Worm (Caenorhabditis elegans) whole organism, L1 larva: ENCODE results near the gene dvc-1.

Experiments
- F16B12.6 ChIP-seq: fragments of 150-350 bp; optimal IDR thresholded peaks from 2 replicates; lab custom pipeline; 2014; ENCODE audit warnings: missing biosample characterization, missing genetic modification characterization
- aha-1 ChIP-seq: fragments of 150-350 bp; optimal IDR thresholded peaks from 2 replicates; lab custom pipeline; 2014; ENCODE audit warnings: missing biosample characterization, missing genetic modification characterization
- blmp-1 ChIP-seq: fragments of 150-350 bp; optimal IDR thresholded peaks from 2 replicates; lab custom pipeline; 2014; ENCODE audit warnings: missing biosample characterization, missing genetic modification characterization
- ceh-8 ChIP-seq: fragments of 200-800 bp; sonication (Bioruptor generic); optimal IDR thresholded peaks from 2 replicates; lab custom pipeline; 2018; ENCODE audit warnings: mild to moderate bottlenecking, missing genetic modification characterization, moderate library complexity, missing compliant biosample characterization
- ceh-82 ChIP-seq, 3 experiments: fragments of 150-350 bp in 1 of 3; sonication (generic microtip) in 2 of 3; optimal IDR thresholded peaks; 2 replicates each; lab custom pipeline; 2014 to 2017; ENCODE audit warnings: missing biosample characterization in 3 of 3, missing genetic modification characterization in 3 of 3
- ceh-90 ChIP-seq: sonication (generic microtip); optimal IDR thresholded peaks from 2 replicates; lab custom pipeline; 2016; ENCODE audit warnings: missing genetic modification characterization, missing compliant biosample characterization
- efl-1 ChIP-seq, 4 experiments: fragments of 150-350 bp; optimal IDR thresholded peaks in 3 of 4; peaks in 1 of 4; 1 replicate in 1 of 4; 2 replicates in 3 of 4; lab custom pipeline; 2014; ENCODE audit warnings: missing biosample characterization in 2 of 4, missing genetic modification characterization in 2 of 4, missing genetic modification reagents in 2 of 4
- egl-13 ChIP-seq: sonication (generic microtip); optimal IDR thresholded peaks from 2 replicates; lab custom pipeline; 2016; ENCODE audit warnings: missing genotype, missing genetic modification reagents, missing genetic modification characterization, missing compliant biosample characterization
- elt-2 ChIP-seq: sonication (generic microtip); optimal IDR thresholded peaks from 2 replicates; lab custom pipeline; 2016; ENCODE audit warnings: missing genetic modification characterization, mild to moderate bottlenecking, inconsistent platforms, missing compliant biosample characterization, missing genetic modification reagents
- elt-3 ChIP-seq, 6 experiments: fragments of 150-350 bp in 1 of 6; sonication (generic microtip); optimal IDR thresholded peaks; 2 replicates each; lab custom pipeline; 2017 to 2018; ENCODE audit warnings: missing biosample characterization in 6 of 6, missing genetic modification characterization in 6 of 6, inconsistent platforms in 1 of 6
- ets-5 ChIP-seq: fragments of 200-800 bp; sonication (Bioruptor generic); IDR thresholded peaks from 2 replicates; pipeline ENCODE4 v1.3.6; 2022; ENCODE audit warnings: missing genetic modification characterization, missing compliant biosample characterization
- fkh-8 ChIP-seq: sonication (generic microtip); optimal IDR thresholded peaks from 2 replicates; lab custom pipeline; 2016; ENCODE audit warnings: mild to moderate bottlenecking, missing genetic modification characterization, missing compliant biosample characterization
- fos-1 ChIP-seq: fragments of 150-350 bp; optimal IDR thresholded peaks from 2 replicates; lab custom pipeline; 2014; ENCODE audit warnings: missing biosample characterization, missing genetic modification characterization
- hpl-2 ChIP-seq: fragments of 150-350 bp; optimal IDR thresholded peaks from 2 replicates; lab custom pipeline; 2014; ENCODE audit warnings: missing biosample characterization, missing genetic modification reagents, missing genetic modification characterization
- isw-1 ChIP-seq: fragments of 200-800 bp; sonication (Bioruptor generic); IDR thresholded peaks from 2 replicates; pipeline ENCODE4 v1.3.6; 2022; ENCODE audit warnings: missing genetic modification characterization, missing compliant biosample characterization
- lin-13 ChIP-seq: fragments of 150-350 bp; optimal IDR thresholded peaks from 2 replicates; lab custom pipeline; 2014; ENCODE audit warnings: missing biosample characterization, missing genetic modification reagents, missing genetic modification characterization
- mep-1 ChIP-seq: fragments of 150-350 bp; optimal IDR thresholded peaks from 2 replicates; lab custom pipeline; 2014; ENCODE audit warnings: missing biosample characterization, missing genetic modification characterization
- nhr-71 ChIP-seq: sonication (generic microtip); optimal IDR thresholded peaks from 2 replicates; lab custom pipeline; 2016; ENCODE audit warnings: mild to moderate bottlenecking, missing genetic modification characterization, moderate library complexity, missing compliant biosample characterization
- nhr-77 ChIP-seq: fragments of 150-350 bp; optimal IDR thresholded peaks from 2 replicates; lab custom pipeline; 2014; ENCODE audit warnings: missing biosample characterization, missing genetic modification characterization
- nhr-90 ChIP-seq: sonication (generic microtip); optimal IDR thresholded peaks from 2 replicates; lab custom pipeline; 2016; ENCODE audit warnings: mild to moderate bottlenecking, missing genetic modification characterization, missing compliant biosample characterization; ENCODE audit not compliant: poor library complexity
- sox-4 ChIP-seq: sonication (generic microtip); optimal IDR thresholded peaks from 2 replicates; lab custom pipeline; 2016; ENCODE audit warnings: missing genetic modification characterization, missing compliant biosample characterization
- vab-15 ChIP-seq: sonication (generic microtip); optimal IDR thresholded peaks from 2 replicates; lab custom pipeline; 2017; ENCODE audit warnings: missing genotype, mild to moderate bottlenecking, missing genetic modification characterization, missing compliant biosample characterization
- zag-1 ChIP-seq: fragments of 150-350 bp; optimal IDR thresholded peaks from 2 replicates; lab custom pipeline; 2014; ENCODE audit warnings: missing biosample characterization, missing genetic modification characterization
- zip-4 ChIP-seq: fragments of 200-800 bp; sonication (Bioruptor generic); optimal IDR thresholded peaks from 2 replicates; lab custom pipeline; 2018; ENCODE audit warnings: mild to moderate bottlenecking, missing genetic modification characterization, moderate library complexity, missing compliant biosample characterization
- ztf-11 ChIP-seq, 2 experiments: sonication (generic microtip); optimal IDR thresholded peaks; 2 replicates each; lab custom pipeline; 2016 to 2017; ENCODE audit warnings: missing genetic modification characterization in 2 of 2, missing biosample characterization in 1 of 2, missing compliant biosample characterization in 1 of 2

The dvc-1 gene

ce11 chrV:11250735-11251134 lies 11.6 kb upstream of the dvc-1 start, which contains the start of gene T19B10.12:
T19B10.12 (plus strand) TSS chrV:11251035.
- no peak for TF ChIP-seq blmp-1 (tag; lab: Kevin White, UChicago)
- no peak for TF ChIP-seq elt-3 (tag; optimal IDR thresholded peaks at IDR 0.05; lab: Kevin White, UChicago)

ce11 chrV:11247846-11248245 lies 8.7 kb upstream of the dvc-1 start, which contains the start of gene mam-4:
mam-4 (plus strand) TSS chrV:11248146.
- no peak for TF ChIP-seq nhr-71 (tag; lab: Kevin White, UChicago)

- TF ChIP-seq zip-4 (no peak), efl-1 (optimal IDR thresholded peaks at IDR 0.05; lab: Kevin White, UChicago) (no peak), efl-1 (GFP tag; optimal IDR thresholded peaks at IDR 0.05 in 1 of 2; lab: Kevin White, UChicago) (peak in 1 of 2 experiments; percentile 57)
Measured at ce11 chrV:11245029-11245428, 5.9 kb upstream of the dvc-1 start.

- TF ChIP-seq hpl-2 (GFP tag; lab: Kevin White, UChicago) (no peak), nhr-90 (tag; lab: Kevin White, UChicago) (no peak), mep-1 (no peak)
Measured at ce11 chrV:11244539-11244938, 5.4 kb upstream of the dvc-1 start, which contains the start of gene mxl-1. mxl-1 (plus strand) TSS chrV:11244839.

ce11 chrV:11241580-11241979 lies 2.4 kb upstream of the dvc-1 start, which contains the start of gene pgap-1:
pgap-1 (plus strand) TSS chrV:11241880.
- TF ChIP-seq sox-4: no peak
- TF ChIP-seq ceh-8: no peak
- no peak for TF ChIP-seq lin-13 (GFP tag; lab: Kevin White, UChicago)
- no peak for TF ChIP-seq fos-1 (tag; lab: Kevin White, UChicago)
- no peak for TF ChIP-seq vab-15 (tag; lab: Kevin White, UChicago)
- no peak for TF ChIP-seq ztf-11 (tag; optimal IDR thresholded peaks at IDR 0.05; lab: Kevin White, UChicago)
- no peak for TF ChIP-seq nhr-77
- TF ChIP-seq egl-13 (tag; lab: Kevin White, UChicago): no peak
- no peak for TF ChIP-seq aha-1
- no peak for TF ChIP-seq ceh-82 (tag; optimal IDR thresholded peaks at IDR 0.05; lab: Kevin White, UChicago)
- TF ChIP-seq ceh-90 (tag; lab: Kevin White, UChicago): no peak
- no peak for TF ChIP-seq isw-1 (GFP tag; lab: Robert Waterston, UW)
- TF ChIP-seq zag-1 (tag; lab: Kevin White, UChicago): no peak
- no peak for TF ChIP-seq ets-5 (GFP tag; lab: Robert Waterston, UW)

ce11 chrV:11235876-11236275 lies 3.3 kb downstream of the dvc-1 start:
- no peak for TF ChIP-seq mep-1
- peak; percentile 96 for TF ChIP-seq elt-2
- no peak for TF ChIP-seq fkh-8 (tag; lab: Kevin White, UChicago)
- no peak for TF ChIP-seq efl-1 (optimal IDR thresholded peaks at IDR 0.05; lab: Kevin White, UChicago)
- peak in 1 of 2 experiments; percentile 74 for TF ChIP-seq efl-1 (GFP tag; optimal IDR thresholded peaks at IDR 0.05 in 1 of 2; lab: Kevin White, UChicago)

ce11 chrV:11234350-11234749 lies 4.8 kb downstream of the dvc-1 start, which contains the start of gene T19B10.5:
T19B10.5 (plus strand) TSS chrV:11234650.
- TF ChIP-seq fkh-8 (tag; lab: Kevin White, UChicago): no peak
- peak; percentile 18 for TF ChIP-seq blmp-1 (tag; lab: Kevin White, UChicago)

ce11 chrV:11231177-11231576 lies 8.0 kb downstream of the dvc-1 start:
- TF ChIP-seq F16B12.6 (tag; lab: Kevin White, UChicago): no peak
- TF ChIP-seq efl-1 (optimal IDR thresholded peaks at IDR 0.05; lab: Kevin White, UChicago): no peak
- peak in 1 of 2 experiments; percentile 2 for TF ChIP-seq efl-1 (GFP tag; optimal IDR thresholded peaks at IDR 0.05 in 1 of 2; lab: Kevin White, UChicago)
- TF ChIP-seq blmp-1 (tag; lab: Kevin White, UChicago): peak; percentile 80
- TF ChIP-seq, all 84 proteins: peak for 2
